Worm (Caenorhabditis elegans) whole organism, late embryonic: ENCODE measurements around the gene clp-4.

ENCODE experiments used
- F13H6.1 ChIP-seq: sonication (generic microtip); optimal IDR thresholded peaks from 2 replicates; lab custom pipeline; 2016; ENCODE audit warnings: missing genetic modification characterization, missing compliant biosample characterization
- T23F11.4 ChIP-seq: fragments of 200-800 bp; sonication (Bioruptor generic); optimal IDR thresholded peaks from 2 replicates; lab custom pipeline; 2018; ENCODE audit warnings: mild to moderate bottlenecking, missing genetic modification characterization, missing compliant biosample characterization
- Y22D7AL.16 ChIP-seq: sonication (generic microtip); optimal IDR thresholded peaks from 2 replicates; lab custom pipeline; 2016; ENCODE audit warnings: missing genetic modification characterization, missing compliant biosample characterization
- ceh-34 ChIP-seq: sonication (generic microtip); optimal IDR thresholded peaks from 2 replicates; lab custom pipeline; 2016; ENCODE audit warnings: mild to moderate bottlenecking, missing genetic modification characterization, missing compliant biosample characterization
- che-1 ChIP-seq: sonication (generic microtip); optimal IDR thresholded peaks from 2 replicates; lab custom pipeline; 2016; ENCODE audit warnings: mild to moderate bottlenecking, missing genetic modification characterization, missing compliant biosample characterization
- elt-2 ChIP-seq: sonication (generic microtip); optimal IDR thresholded peaks from 2 replicates; lab custom pipeline; 2016; ENCODE audit warnings: missing genetic modification reagents, missing genetic modification characterization, missing compliant biosample characterization
- nhr-11 ChIP-seq: fragments of 150-350 bp; optimal IDR thresholded peaks from 2 replicates; lab custom pipeline; 2014; ENCODE audit warnings: missing biosample characterization, missing genetic modification characterization
- npax-4 ChIP-seq: sonication (generic microtip); optimal IDR thresholded peaks from 2 replicates; lab custom pipeline; 2016; ENCODE audit warnings: missing genetic modification characterization, missing compliant biosample characterization
- pha-4 ChIP-seq: fragments of 150-350 bp; optimal IDR thresholded peaks from 2 replicates; lab custom pipeline; 2018; ENCODE audit warnings: missing biosample characterization, missing genetic modification reagents, missing genetic modification characterization
- unc-42 ChIP-seq: sonication (generic microtip); optimal IDR thresholded peaks from 2 replicates; lab custom pipeline; 2016; ENCODE audit warnings: missing genotype, missing genetic modification characterization, missing compliant biosample characterization
- unc-86 ChIP-seq: sonication (generic microtip); optimal IDR thresholded peaks from 2 replicates; lab custom pipeline; 2016; ENCODE audit warnings: missing genetic modification characterization, missing compliant biosample characterization
- ztf-16 ChIP-seq: sonication (generic microtip); optimal IDR thresholded peaks from 2 replicates; lab custom pipeline; 2017; ENCODE audit warnings: missing genetic modification characterization, missing compliant biosample characterization

- TF ChIP-seq T23F11.4 (no peak), Y22D7AL.16 (tag; lab: Kevin White, UChicago) (no peak), ceh-34 (tag; lab: Kevin White, UChicago) (no peak), ztf-16 (no peak), che-1 (tag; lab: Kevin White, UChicago) (no peak), unc-86 (tag; lab: Kevin White, UChicago) (no peak), npax-4 (tag; lab: Kevin White, UChicago) (no peak), elt-2 (tag; lab: Kevin White, UChicago) (no peak), unc-42 (tag; lab: Kevin White, UChicago) (no peak), F13H6.1 (tag; lab: Kevin White, UChicago) (no peak), pha-4 (tag; lab: Kevin White, UChicago) (no peak), nhr-11 (no peak)
These were observed 34.1 kb upstream of the clp-4 start for ce11 chrIII:1852126-1852717.
